Fruit fly (Drosophila melanogaster): Measurements from ENCODE around the gene CG5466.

- no peak for TF ChIP-seq CTCF (optimal IDR thresholded peaks at IDR 0.05)
- no peak for TF ChIP-seq CG8478 (optimal IDR thresholded peaks at IDR 0.05)
Observed at dm6 chr3R:20659804-20660203, 42.1 kb downstream of the CG5466 start, which contains the start of gene Nep4.
